Worm (Caenorhabditis elegans) whole organism, L4 larva: ENCODE results near the gene C48D1.9.

Experiments used
- F10B5.3 ChIP-seq: sonication (generic microtip); optimal IDR thresholded peaks from 2 replicates; lab custom pipeline; 2016; ENCODE audit warnings: mild to moderate bottlenecking, missing genetic modification characterization, missing compliant biosample characterization
- R02D3.7 ChIP-seq: fragments of 150-350 bp; sonication (generic microtip); optimal IDR thresholded peaks from 3 replicates; lab custom pipeline; 2014; ENCODE audit warnings: missing biosample characterization, missing genetic modification characterization
- T20F7.1 ChIP-seq: fragments of 200-800 bp; sonication (Bioruptor generic); optimal IDR thresholded peaks from 2 replicates; lab custom pipeline; 2018; ENCODE audit warnings: mild to moderate bottlenecking, missing genetic modification characterization, missing compliant biosample characterization
- attf-4 ChIP-seq: sonication (generic microtip); optimal IDR thresholded peaks from 3 replicates; lab custom pipeline; 2017; ENCODE audit warnings: missing biosample characterization, missing genetic modification characterization
- ceh-82 ChIP-seq: sonication (generic microtip); optimal IDR thresholded peaks from 2 replicates; lab custom pipeline; 2017; ENCODE audit warnings: missing biosample characterization, missing genetic modification characterization
- ces-1 ChIP-seq: fragments of 150-350 bp; sonication (generic microtip); optimal IDR thresholded peaks from 4 replicates; lab custom pipeline; 2014; ENCODE audit warnings: missing biosample characterization, missing genetic modification reagents, missing genetic modification characterization
- cey-2 ChIP-seq: sonication (generic microtip); optimal IDR thresholded peaks from 3 replicates; lab custom pipeline; 2017; ENCODE audit warnings: missing genetic modification characterization, mild to moderate bottlenecking, missing compliant biosample characterization, antibody characterized with exemption, borderline replicate concordance; ENCODE audit not compliant: insufficient read depth
- daf-12 ChIP-seq: fragments of 150-350 bp; optimal IDR thresholded peaks from 2 replicates; lab custom pipeline; 2014; ENCODE audit warnings: missing biosample characterization, missing genetic modification reagents, missing genetic modification characterization
- daf-16 ChIP-seq, 3 experiments: sonication (generic microtip); optimal IDR thresholded peaks; 2 replicates each; lab custom pipeline; 2016 to 2017; ENCODE audit warnings: missing genetic modification characterization in 3 of 3, missing genetic modification reagents in 3 of 3, mild to moderate bottlenecking in 2 of 3, missing compliant biosample characterization in 2 of 3, missing biosample characterization in 1 of 3, moderate library complexity in 1 of 3
- daf-19 ChIP-seq: fragments of 200-800 bp; sonication (Bioruptor generic); conservative IDR thresholded peaks from 2 replicates; pipeline ENCODE4 v1.3.6; 2022; ENCODE audit warnings: missing genetic modification characterization, missing compliant biosample characterization
- daf-8 ChIP-seq: fragments of 200-800 bp; sonication (Bioruptor generic); IDR thresholded peaks from 2 replicates; pipeline ENCODE4 v1.3.6; 2022; ENCODE audit warnings: missing genetic modification characterization, missing compliant biosample characterization
- dmd-6 ChIP-seq: fragments of 200-800 bp; sonication (Bioruptor generic); IDR thresholded peaks from 2 replicates; pipeline ENCODE4 v1.3.6; 2022; ENCODE audit warnings: missing genetic modification reagents, missing genetic modification characterization, missing compliant biosample characterization
- dmd-8 ChIP-seq: fragments of 200-800 bp; sonication (Bioruptor generic); IDR thresholded peaks from 2 replicates; pipeline ENCODE4 v1.3.6; 2022; ENCODE audit warnings: missing genetic modification characterization, missing compliant biosample characterization
- dpl-1 ChIP-seq: fragments of 150-350 bp; optimal IDR thresholded peaks from 2 replicates; lab custom pipeline; 2014; ENCODE audit warnings: missing biosample characterization, missing genetic modification reagents, missing genetic modification characterization
- duxl-1 ChIP-seq: sonication (generic microtip); optimal IDR thresholded peaks from 2 replicates; lab custom pipeline; 2016; ENCODE audit warnings: mild to moderate bottlenecking, missing genetic modification characterization, moderate library complexity, missing compliant biosample characterization; ENCODE audit not compliant: poor library complexity
- dve-1 ChIP-seq: sonication (generic microtip); optimal IDR thresholded peaks from 2 replicates; lab custom pipeline; 2017; ENCODE audit warnings: antibody characterized with exemption, mild to moderate bottlenecking, missing genetic modification characterization, missing compliant biosample characterization; ENCODE audit not compliant: insufficient read depth
- egl-27 ChIP-seq: sonication (generic microtip); optimal IDR thresholded peaks from 3 replicates; lab custom pipeline; 2017; ENCODE audit warnings: missing biosample characterization, missing genetic modification reagents, missing genetic modification characterization
- gei-8 ChIP-seq: fragments of 200-800 bp; sonication (Bioruptor generic); optimal IDR thresholded peaks from 2 replicates; lab custom pipeline; 2018; ENCODE audit warnings: mild to moderate bottlenecking, missing genetic modification characterization, missing compliant biosample characterization
- hif-1 ChIP-seq, 2 experiments: sonication (generic microtip); optimal IDR thresholded peaks; 2 replicates each; lab custom pipeline; 2016 to 2017; ENCODE audit warnings: missing compliant biosample characterization in 2 of 2, missing genetic modification characterization in 2 of 2, missing genetic modification reagents in 2 of 2, missing genotype in 2 of 2, mild to moderate bottlenecking in 1 of 2
- hlh-11 ChIP-seq: fragments of 200-800 bp; sonication (Bioruptor generic); optimal IDR thresholded peaks from 2 replicates; lab custom pipeline; 2018; ENCODE audit warnings: mild to moderate bottlenecking, missing genetic modification characterization, missing compliant biosample characterization
- hlh-30 ChIP-seq: sonication (generic microtip); optimal IDR thresholded peaks from 2 replicates; lab custom pipeline; 2017; ENCODE audit warnings: antibody characterized with exemption, mild to moderate bottlenecking, missing genetic modification characterization, missing compliant biosample characterization; ENCODE audit not compliant: insufficient read depth
- lim-7 ChIP-seq: fragments of 200-800 bp; sonication (Bioruptor generic); IDR thresholded peaks from 2 replicates; pipeline ENCODE4 v1.3.6; 2022; ENCODE audit warnings: missing genetic modification characterization, missing compliant biosample characterization
- lin-1 ChIP-seq: fragments of 200-800 bp; sonication (Bioruptor generic); IDR thresholded peaks from 2 replicates; pipeline ENCODE4 v1.3.6; 2022; ENCODE audit warnings: missing genetic modification reagents, missing genetic modification characterization, missing compliant biosample characterization
- lin-13 ChIP-seq: fragments of 150-350 bp; optimal IDR thresholded peaks from 2 replicates; lab custom pipeline; 2014; ENCODE audit warnings: missing biosample characterization, missing genetic modification reagents, missing genetic modification characterization
- lin-38 ChIP-seq: fragments of 200-800 bp; sonication (Bioruptor generic); IDR thresholded peaks from 2 replicates; pipeline ENCODE4 v1.3.6; 2022; ENCODE audit warnings: missing genetic modification reagents, missing genetic modification characterization, missing compliant biosample characterization
- lsy-2 ChIP-seq, 2 experiments: fragments of 150-350 bp in 1 of 2; sonication (generic microtip) in 1 of 2; optimal IDR thresholded peaks; 2 replicates each; lab custom pipeline; 2014 to 2017; ENCODE audit warnings: missing biosample characterization in 2 of 2, missing genetic modification characterization in 2 of 2
- mdl-1 ChIP-seq, 2 experiments: fragments of 150-350 bp in 1 of 2; sonication (generic microtip) in 1 of 2; optimal IDR thresholded peaks; 2 replicates each; lab custom pipeline; 2014 to 2017; ENCODE audit warnings: missing biosample characterization in 2 of 2, missing genetic modification characterization in 2 of 2
- mdt-29 ChIP-seq: fragments of 200-800 bp; sonication (Bioruptor generic); IDR thresholded peaks from 2 replicates; pipeline ENCODE4 v1.3.6; 2022; ENCODE audit warnings: missing genetic modification reagents, missing genetic modification characterization, missing compliant biosample characterization
- mes-2 ChIP-seq: sonication (generic microtip); optimal IDR thresholded peaks from 2 replicates; lab custom pipeline; 2016; ENCODE audit warnings: missing genotype, mild to moderate bottlenecking, missing genetic modification characterization, missing compliant biosample characterization; ENCODE audit not compliant: poor library complexity, severe bottlenecking
- mxl-3 ChIP-seq: fragments of 200-800 bp; sonication (Bioruptor generic); optimal IDR thresholded peaks from 2 replicates; lab custom pipeline; 2018; ENCODE audit warnings: mild to moderate bottlenecking, missing genetic modification characterization, missing compliant biosample characterization
- nhr-102 ChIP-seq: sonication (generic microtip); optimal IDR thresholded peaks from 2 replicates; lab custom pipeline; 2016; ENCODE audit warnings: mild to moderate bottlenecking, missing genetic modification characterization, moderate library complexity, missing compliant biosample characterization
- nhr-11 ChIP-seq: fragments of 150-350 bp; optimal IDR thresholded peaks from 2 replicates; lab custom pipeline; 2014; ENCODE audit warnings: missing biosample characterization, missing genetic modification characterization
- nhr-237 ChIP-seq: sonication (generic microtip); optimal IDR thresholded peaks from 2 replicates; lab custom pipeline; 2017; ENCODE audit warnings: missing biosample characterization, missing genetic modification characterization
- nhr-28 ChIP-seq: fragments of 150-350 bp; optimal IDR thresholded peaks from 2 replicates; lab custom pipeline; 2014; ENCODE audit warnings: missing biosample characterization, missing genetic modification characterization
- nhr-42 ChIP-seq: fragments of 200-800 bp; sonication (Bioruptor generic); IDR thresholded peaks from 2 replicates; pipeline ENCODE4 v1.3.6; 2022; ENCODE audit warnings: missing genetic modification characterization, missing compliant biosample characterization
- pha-4 ChIP-seq, 2 experiments: fragments of 150-350 bp in 1 of 2; fragments of 200-800 bp in 1 of 2; sonication (Bioruptor generic) in 1 of 2; IDR thresholded peaks in 1 of 2; optimal IDR thresholded peaks in 1 of 2; 2 replicates each; pipeline versions ENCODE4 v1.3.6 to Lab custom; 2014 to 2022; ENCODE audit warnings: missing genetic modification characterization in 2 of 2, missing genetic modification reagents in 2 of 2, missing biosample characterization in 1 of 2, missing compliant biosample characterization in 1 of 2
- php-3 ChIP-seq: fragments of 200-800 bp; sonication (Bioruptor generic); IDR thresholded peaks from 2 replicates; pipeline ENCODE4 v1.3.6; 2022; ENCODE audit warnings: missing genetic modification reagents, missing genetic modification characterization, missing compliant biosample characterization
- rbr-2 ChIP-seq: sonication (generic microtip); optimal IDR thresholded peaks from 2 replicates; lab custom pipeline; 2016; ENCODE audit warnings: missing genotype, missing genetic modification characterization, missing compliant biosample characterization
- saeg-2 ChIP-seq: fragments of 200-800 bp; sonication (Bioruptor generic); IDR thresholded peaks from 2 replicates; pipeline ENCODE4 v1.3.6; 2022; ENCODE audit warnings: missing genetic modification reagents, missing genetic modification characterization, missing compliant biosample characterization
- sdz-12 ChIP-seq: fragments of 200-800 bp; sonication (Bioruptor generic); optimal IDR thresholded peaks from 2 replicates; lab custom pipeline; 2018; ENCODE audit warnings: mild to moderate bottlenecking, missing genetic modification characterization, missing compliant biosample characterization
- set-16 ChIP-seq: fragments of 200-800 bp; sonication (Bioruptor generic); IDR thresholded peaks from 2 replicates; pipeline ENCODE4 v1.3.6; 2022; ENCODE audit warnings: missing genetic modification reagents, missing genetic modification characterization, missing compliant biosample characterization
- snpc-4 ChIP-seq: fragments of 150-350 bp; optimal IDR thresholded peaks from 2 replicates; lab custom pipeline; 2014; ENCODE audit warnings: missing biosample characterization, missing genetic modification characterization
- spr-1 ChIP-seq: sonication (generic microtip); optimal IDR thresholded peaks from 2 replicates; lab custom pipeline; 2016; ENCODE audit warnings: mild to moderate bottlenecking, missing genetic modification characterization, missing compliant biosample characterization
- tra-1 ChIP-seq: fragments of 200-800 bp; sonication (Bioruptor generic); IDR thresholded peaks from 2 replicates; pipeline ENCODE4 v1.3.6; 2022; ENCODE audit warnings: missing genetic modification reagents, missing genetic modification characterization, missing compliant biosample characterization
- unc-39 ChIP-seq: sonication (generic microtip); optimal IDR thresholded peaks from 2 replicates; lab custom pipeline; 2017; ENCODE audit warnings: missing biosample characterization, missing genetic modification characterization
- unc-62 ChIP-seq, 3 experiments: fragments of 150-350 bp in 1 of 3; sonication (generic microtip); optimal IDR thresholded peaks in 2 of 3; peaks in 1 of 3; 1 replicate in 1 of 3; 2 replicates in 2 of 3; lab custom pipeline; 2014 to 2017; ENCODE audit warnings: missing biosample characterization in 3 of 3, missing genetic modification characterization in 3 of 3, missing genetic modification reagents in 3 of 3, missing genotype in 1 of 3
- vab-7 ChIP-seq: fragments of 200-800 bp; sonication (Bioruptor generic); IDR thresholded peaks from 2 replicates; pipeline ENCODE4 v1.3.6; 2022; ENCODE audit warnings: missing genetic modification reagents, missing genetic modification characterization, missing compliant biosample characterization
- zfp-2 ChIP-seq: sonication (generic microtip); optimal IDR thresholded peaks from 2 replicates; lab custom pipeline; 2016; ENCODE audit warnings: mild to moderate bottlenecking, missing genetic modification characterization, missing compliant biosample characterization

C48D1.9 gene

ce11 chrIV:13253841-13254240, 44.4 kb upstream of the C48D1.9 start, which contains the start of gene ttr-45 (continued):
- TF ChIP-seq daf-12 (tag; lab: Kevin White, UChicago) (no peak), unc-62 (GFP tag; optimal IDR thresholded peaks at IDR 0.05 in 1 of 2; lab: Kevin White, UChicago) (peak; percentile 83 to 91), unc-62 (tag; optimal IDR thresholded peaks at IDR 0.05; lab: Kevin White, UChicago) (no peak), pha-4 (GFP tag; IDR thresholded peaks at IDR 0.05; lab: Robert Waterston, UW) (peak; percentile 66; the same call in 1 of the 2 replicates), pha-4 (tag; optimal IDR thresholded peaks at IDR 0.05; lab: Kevin White, UChicago) (no peak), dmd-8 (no peak), gei-8 (GFP tag; lab: Kevin White, UChicago) (no peak), cey-2 (no peak), egl-27 (tag; lab: Kevin White, UChicago) (no peak), nhr-102 (tag; lab: Kevin White, UChicago) (peak; percentile 70), saeg-2 (GFP tag; lab: Robert Waterston, UW) (0 out of 2 replicates have a peak, but pooled peaks have one; percentile 39), tra-1 (GFP tag; lab: Robert Waterston, UW) (peak; percentile 89), R02D3.7 (tag; lab: Kevin White, UChicago) (no peak), spr-1 (tag; lab: Kevin White, UChicago) (no peak), nhr-11 (tag; lab: Kevin White, UChicago) (peak; percentile 77), php-3 (GFP tag; lab: Robert Waterston, UW) (peak; percentile 93), mdt-29 (GFP tag; lab: Robert Waterston, UW) (peak; percentile 46; the same call in 1 of the 2 replicates), vab-7 (GFP tag; lab: Robert Waterston, UW) (no peak), dve-1 (tag; lab: Kevin White, UChicago) (peak; percentile 95), daf-19 (no peak), T20F7.1 (GFP tag; lab: Kevin White, UChicago) (peak; percentile 38), ces-1 (GFP tag; lab: Kevin White, UChicago) (no peak), lin-38 (GFP tag; lab: Robert Waterston, UW) (peak; percentile 38), dmd-6 (GFP tag; lab: Robert Waterston, UW) (peak; percentile 99), set-16 (GFP tag; lab: Robert Waterston, UW) (no peak), ceh-82 (no peak), lim-7 (GFP tag; lab: Robert Waterston, UW) (no peak), snpc-4 (tag; lab: Kevin White, UChicago) (no peak), dpl-1 (GFP tag; lab: Kevin White, UChicago) (no peak), mxl-3 (GFP tag; lab: Kevin White, UChicago) (no peak), sdz-12 (GFP tag; lab: Kevin White, UChicago) (no peak), daf-8 (GFP tag; lab: Robert Waterston, UW) (no peak), nhr-28 (tag; lab: Kevin White, UChicago) (peak; percentile 93), mdl-1 (tag; optimal IDR thresholded peaks at IDR 0.05; lab: Kevin White, UChicago) (peak in 1 of 2 experiments; percentile 65), lin-1 (peak; percentile 83), lsy-2 (tag; optimal IDR thresholded peaks at IDR 0.05; lab: Kevin White, UChicago) (peak in 1 of 2 experiments; percentile 45), hif-1 (tag; optimal IDR thresholded peaks at IDR 0.05; lab: Kevin White, UChicago) (peak in 1 of 2 experiments; percentile 43), duxl-1 (no peak), zfp-2 (tag; lab: Kevin White, UChicago) (no peak), hlh-11 (tag; lab: Kevin White, UChicago) (peak; percentile 94), nhr-237 (no peak), mes-2 (tag; lab: Kevin White, UChicago) (peak; percentile 1), lin-13 (GFP tag; lab: Kevin White, UChicago) (no peak), hlh-30 (peak; percentile 69), nhr-42 (0 out of 2 replicates have a peak, but pooled peaks have one; percentile 27), rbr-2 (tag; lab: Kevin White, UChicago) (no peak), F10B5.3 (tag; lab: Kevin White, UChicago) (no peak), daf-16 (GFP tag; optimal IDR thresholded peaks at IDR 0.05; lab: Kevin White, UChicago) (peak; percentile 21 to 83), daf-16 (tag; optimal IDR thresholded peaks at IDR 0.05; lab: Kevin White, UChicago) (peak; percentile 98), attf-4 (no peak), unc-39 (tag; lab: Kevin White, UChicago) (no peak)
